Worm (Caenorhabditis elegans) whole organism, L4 larva: ENCODE measurements around the gene F23F12.12.

ENCODE experiments used
- F10B5.3 ChIP-seq: sonication (generic microtip); optimal IDR thresholded peaks from 2 replicates; lab custom pipeline; 2016; ENCODE audit warnings: mild to moderate bottlenecking, missing genetic modification characterization, missing compliant biosample characterization
- F44E2.7 ChIP-seq: fragments of 200-800 bp; sonication (Bioruptor generic); IDR thresholded peaks from 2 replicates; pipeline ENCODE4 v2.1.2; 2022; ENCODE audit warnings: missing genetic modification characterization, missing compliant biosample characterization
- R02D3.7 ChIP-seq: fragments of 150-350 bp; sonication (generic microtip); optimal IDR thresholded peaks from 3 replicates; lab custom pipeline; 2014; ENCODE audit warnings: missing biosample characterization, missing genetic modification characterization
- T20F7.1 ChIP-seq: fragments of 200-800 bp; sonication (Bioruptor generic); optimal IDR thresholded peaks from 2 replicates; lab custom pipeline; 2018; ENCODE audit warnings: mild to moderate bottlenecking, missing genetic modification characterization, missing compliant biosample characterization
- Y105C5A.15 ChIP-seq: fragments of 200-800 bp; sonication (Bioruptor generic); IDR thresholded peaks from 2 replicates; pipeline ENCODE4 v1.3.6; 2022; ENCODE audit warnings: missing genetic modification characterization, missing compliant biosample characterization
- Y75B8A.6 ChIP-seq: fragments of 200-800 bp; sonication (Bioruptor generic); IDR thresholded peaks from 2 replicates; pipeline ENCODE4 v1.3.6; 2022; ENCODE audit warnings: missing genetic modification reagents, missing genetic modification characterization, missing compliant biosample characterization
- ZK337.2 ChIP-seq: fragments of 200-800 bp; sonication (Bioruptor generic); IDR thresholded peaks from 2 replicates; pipeline ENCODE4 v1.3.6; 2022; ENCODE audit warnings: missing genetic modification reagents, missing genetic modification characterization, missing compliant biosample characterization
- arid-1 ChIP-seq: fragments of 200-800 bp; sonication (Bioruptor generic); conservative IDR thresholded peaks from 2 replicates; pipeline ENCODE4 v1.3.6; 2022; ENCODE audit warnings: missing genetic modification reagents, missing genetic modification characterization, missing compliant biosample characterization
- ceh-20 ChIP-seq: fragments of 200-800 bp; sonication (Bioruptor generic); IDR thresholded peaks from 2 replicates; pipeline ENCODE4 v1.3.6; 2022; ENCODE audit warnings: missing genetic modification reagents, missing genetic modification characterization, missing compliant biosample characterization
- ceh-28 ChIP-seq: fragments of 150-350 bp; optimal IDR thresholded peaks from 2 replicates; lab custom pipeline; 2014; ENCODE audit warnings: missing biosample characterization, missing genetic modification reagents, missing genetic modification characterization
- ceh-32 ChIP-seq: sonication (generic microtip); optimal IDR thresholded peaks from 2 replicates; lab custom pipeline; 2016; ENCODE audit warnings: mild to moderate bottlenecking, missing genetic modification characterization, missing compliant biosample characterization; ENCODE audit not compliant: poor library complexity
- ceh-62 ChIP-seq: sonication (generic microtip); optimal IDR thresholded peaks from 2 replicates; lab custom pipeline; 2017; ENCODE audit warnings: missing biosample characterization, missing genetic modification characterization
- ctbp-1 ChIP-seq: fragments of 200-800 bp; sonication (Bioruptor generic); IDR thresholded peaks from 2 replicates; pipeline ENCODE4 v1.3.6; 2022; ENCODE audit warnings: missing genetic modification reagents, missing genetic modification characterization, missing compliant biosample characterization
- daf-12 ChIP-seq: fragments of 150-350 bp; optimal IDR thresholded peaks from 2 replicates; lab custom pipeline; 2014; ENCODE audit warnings: missing biosample characterization, missing genetic modification reagents, missing genetic modification characterization
- daf-8 ChIP-seq: fragments of 200-800 bp; sonication (Bioruptor generic); IDR thresholded peaks from 2 replicates; pipeline ENCODE4 v1.3.6; 2022; ENCODE audit warnings: missing genetic modification characterization, missing compliant biosample characterization
- dmd-8 ChIP-seq: fragments of 200-800 bp; sonication (Bioruptor generic); IDR thresholded peaks from 2 replicates; pipeline ENCODE4 v1.3.6; 2022; ENCODE audit warnings: missing genetic modification characterization, missing compliant biosample characterization
- dmd-9 ChIP-seq: fragments of 200-800 bp; sonication (Bioruptor generic); IDR thresholded peaks from 2 replicates; pipeline ENCODE4 v1.3.6; 2022; ENCODE audit warnings: missing genetic modification reagents, missing genetic modification characterization, missing compliant biosample characterization
- dpl-1 ChIP-seq: fragments of 150-350 bp; optimal IDR thresholded peaks from 2 replicates; lab custom pipeline; 2014; ENCODE audit warnings: missing biosample characterization, missing genetic modification reagents, missing genetic modification characterization
- duxl-1 ChIP-seq: sonication (generic microtip); optimal IDR thresholded peaks from 2 replicates; lab custom pipeline; 2016; ENCODE audit warnings: mild to moderate bottlenecking, missing genetic modification characterization, moderate library complexity, missing compliant biosample characterization; ENCODE audit not compliant: poor library complexity
- egl-43 ChIP-seq: fragments of 200-800 bp; sonication (Bioruptor generic); IDR thresholded peaks from 2 replicates; pipeline ENCODE4 v1.3.6; 2022; ENCODE audit warnings: missing genetic modification reagents, missing genetic modification characterization, missing compliant biosample characterization
- fkh-10 ChIP-seq: fragments of 150-350 bp; optimal IDR thresholded peaks from 2 replicates; lab custom pipeline; 2014; ENCODE audit warnings: missing biosample characterization, missing genetic modification reagents, missing genetic modification characterization
- fos-1 ChIP-seq: fragments of 150-350 bp; optimal IDR thresholded peaks from 2 replicates; lab custom pipeline; 2014; ENCODE audit warnings: missing biosample characterization, missing genetic modification characterization
- hif-1 ChIP-seq, 2 experiments: sonication (generic microtip); optimal IDR thresholded peaks; 2 replicates each; lab custom pipeline; 2016 to 2017; ENCODE audit warnings: missing compliant biosample characterization in 2 of 2, missing genetic modification characterization in 2 of 2, missing genetic modification reagents in 2 of 2, missing genotype in 2 of 2, mild to moderate bottlenecking in 1 of 2
- hlh-11 ChIP-seq: fragments of 200-800 bp; sonication (Bioruptor generic); optimal IDR thresholded peaks from 2 replicates; lab custom pipeline; 2018; ENCODE audit warnings: mild to moderate bottlenecking, missing genetic modification characterization, missing compliant biosample characterization
- jun-1 ChIP-seq: fragments of 150-350 bp; optimal IDR thresholded peaks from 2 replicates; lab custom pipeline; 2014; ENCODE audit warnings: missing biosample characterization, missing genetic modification reagents, missing genetic modification characterization
- lin-1 ChIP-seq: fragments of 200-800 bp; sonication (Bioruptor generic); IDR thresholded peaks from 2 replicates; pipeline ENCODE4 v1.3.6; 2022; ENCODE audit warnings: missing genetic modification reagents, missing genetic modification characterization, missing compliant biosample characterization
- lin-38 ChIP-seq: fragments of 200-800 bp; sonication (Bioruptor generic); IDR thresholded peaks from 2 replicates; pipeline ENCODE4 v1.3.6; 2022; ENCODE audit warnings: missing genetic modification reagents, missing genetic modification characterization, missing compliant biosample characterization
- lir-3 ChIP-seq: sonication (generic microtip); optimal IDR thresholded peaks from 2 replicates; lab custom pipeline; 2016; ENCODE audit warnings: mild to moderate bottlenecking, missing genetic modification characterization, missing compliant biosample characterization
- lsy-2 ChIP-seq, 2 experiments: fragments of 150-350 bp in 1 of 2; sonication (generic microtip) in 1 of 2; optimal IDR thresholded peaks; 2 replicates each; lab custom pipeline; 2014 to 2017; ENCODE audit warnings: missing biosample characterization in 2 of 2, missing genetic modification characterization in 2 of 2
- madf-9 ChIP-seq: fragments of 200-800 bp; sonication (Bioruptor generic); conservative IDR thresholded peaks from 2 replicates; pipeline ENCODE4 v1.3.6; 2022; ENCODE audit warnings: missing genetic modification reagents, missing genetic modification characterization, missing compliant biosample characterization
- mdt-29 ChIP-seq: fragments of 200-800 bp; sonication (Bioruptor generic); IDR thresholded peaks from 2 replicates; pipeline ENCODE4 v1.3.6; 2022; ENCODE audit warnings: missing genetic modification reagents, missing genetic modification characterization, missing compliant biosample characterization
- mes-2 ChIP-seq: sonication (generic microtip); optimal IDR thresholded peaks from 2 replicates; lab custom pipeline; 2016; ENCODE audit warnings: missing genotype, mild to moderate bottlenecking, missing genetic modification characterization, missing compliant biosample characterization; ENCODE audit not compliant: poor library complexity, severe bottlenecking
- mxl-2 ChIP-seq: fragments of 200-800 bp; sonication (Bioruptor generic); conservative IDR thresholded peaks from 2 replicates; pipeline ENCODE4 v1.3.6; 2022; ENCODE audit warnings: missing genetic modification reagents, missing genetic modification characterization, missing compliant biosample characterization
- mxl-3 ChIP-seq: fragments of 200-800 bp; sonication (Bioruptor generic); optimal IDR thresholded peaks from 2 replicates; lab custom pipeline; 2018; ENCODE audit warnings: mild to moderate bottlenecking, missing genetic modification characterization, missing compliant biosample characterization
- nhr-10 ChIP-seq: fragments of 150-350 bp; optimal IDR thresholded peaks from 2 replicates; lab custom pipeline; 2014; ENCODE audit warnings: missing biosample characterization, missing genetic modification characterization
- nhr-237 ChIP-seq: sonication (generic microtip); optimal IDR thresholded peaks from 2 replicates; lab custom pipeline; 2017; ENCODE audit warnings: missing biosample characterization, missing genetic modification characterization
- nhr-28 ChIP-seq: fragments of 150-350 bp; optimal IDR thresholded peaks from 2 replicates; lab custom pipeline; 2014; ENCODE audit warnings: missing biosample characterization, missing genetic modification characterization
- nhr-41 ChIP-seq: fragments of 200-800 bp; sonication (Bioruptor generic); IDR thresholded peaks from 2 replicates; pipeline ENCODE4 v1.3.6; 2022; ENCODE audit warnings: missing genetic modification reagents, missing genetic modification characterization, missing compliant biosample characterization
- php-3 ChIP-seq: fragments of 200-800 bp; sonication (Bioruptor generic); IDR thresholded peaks from 2 replicates; pipeline ENCODE4 v1.3.6; 2022; ENCODE audit warnings: missing genetic modification reagents, missing genetic modification characterization, missing compliant biosample characterization
- pqm-1 ChIP-seq: sonication (generic microtip); optimal IDR thresholded peaks from 2 replicates; lab custom pipeline; 2017; ENCODE audit warnings: missing biosample characterization, missing genetic modification characterization
- rbr-2 ChIP-seq: sonication (generic microtip); optimal IDR thresholded peaks from 2 replicates; lab custom pipeline; 2016; ENCODE audit warnings: missing genotype, missing genetic modification characterization, missing compliant biosample characterization
- set-16 ChIP-seq: fragments of 200-800 bp; sonication (Bioruptor generic); IDR thresholded peaks from 2 replicates; pipeline ENCODE4 v1.3.6; 2022; ENCODE audit warnings: missing genetic modification reagents, missing genetic modification characterization, missing compliant biosample characterization
- snpc-1.2 ChIP-seq: fragments of 200-800 bp; sonication (Bioruptor generic); IDR thresholded peaks from 2 replicates; pipeline ENCODE4 v1.3.6; 2022; ENCODE audit warnings: missing genetic modification reagents, missing genetic modification characterization, missing compliant biosample characterization
- spr-3 ChIP-seq: fragments of 200-800 bp; sonication (Bioruptor generic); optimal IDR thresholded peaks from 2 replicates; lab custom pipeline; 2018; ENCODE audit warnings: mild to moderate bottlenecking, missing genetic modification characterization, missing compliant biosample characterization
- tag-97 ChIP-seq: fragments of 200-800 bp; sonication (Bioruptor generic); IDR thresholded peaks from 2 replicates; pipeline ENCODE4 v1.3.6; 2022; ENCODE audit warnings: missing genetic modification characterization, missing compliant biosample characterization
- tra-1 ChIP-seq: fragments of 200-800 bp; sonication (Bioruptor generic); IDR thresholded peaks from 2 replicates; pipeline ENCODE4 v1.3.6; 2022; ENCODE audit warnings: missing genetic modification reagents, missing genetic modification characterization, missing compliant biosample characterization
- vab-7 ChIP-seq: fragments of 200-800 bp; sonication (Bioruptor generic); IDR thresholded peaks from 2 replicates; pipeline ENCODE4 v1.3.6; 2022; ENCODE audit warnings: missing genetic modification reagents, missing genetic modification characterization, missing compliant biosample characterization
- zag-1 ChIP-seq: fragments of 150-350 bp; optimal IDR thresholded peaks from 2 replicates; lab custom pipeline; 2014; ENCODE audit warnings: missing biosample characterization, missing genetic modification characterization
- zfp-3 ChIP-seq: fragments of 200-800 bp; sonication (Bioruptor generic); conservative IDR thresholded peaks from 2 replicates; pipeline ENCODE4 v1.3.6; 2022; ENCODE audit warnings: missing genetic modification reagents, missing genetic modification characterization, missing compliant biosample characterization
- zip-2 ChIP-seq: fragments of 150-350 bp; optimal IDR thresholded peaks from 2 replicates; lab custom pipeline; 2014; ENCODE audit warnings: missing biosample characterization, missing genetic modification characterization
- ztf-11 ChIP-seq: fragments of 150-350 bp; optimal IDR thresholded peaks from 2 replicates; lab custom pipeline; 2014; ENCODE audit warnings: missing biosample characterization, missing genetic modification characterization

The F23F12.12 gene

DNA sequence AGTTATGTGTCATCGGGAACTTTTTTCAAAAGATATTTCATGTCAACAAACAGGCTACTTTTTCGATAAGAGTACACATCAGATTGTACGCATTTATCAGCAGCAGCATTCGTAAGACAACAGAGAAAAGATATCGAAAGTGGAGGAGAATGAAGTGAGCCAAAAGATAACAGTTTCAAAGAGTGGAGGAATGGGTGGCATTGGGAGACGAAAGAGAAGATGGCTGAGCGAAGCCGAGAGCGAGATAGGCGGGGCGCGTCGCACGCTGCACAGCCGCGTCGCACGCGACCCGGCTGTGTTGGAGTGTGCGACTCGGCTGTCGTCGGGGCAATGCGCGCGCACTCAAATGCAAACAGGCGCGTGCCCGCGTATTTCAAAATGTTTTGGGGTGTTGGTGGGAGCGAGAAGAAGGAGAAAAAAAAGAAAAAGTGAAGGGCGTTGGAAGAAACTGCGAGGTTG is 43.8 kb upstream of the F23F12.12 start (continued):
- peak; percentile 68 for TF ChIP-seq vab-7 (GFP tag; lab: Robert Waterston, UW)
- no peak; the same call in 1 of the 2 replicates for TF ChIP-seq mxl-2 (GFP tag; lab: Robert Waterston, UW)
- no peak for TF ChIP-seq fos-1 (tag; lab: Kevin White, UChicago)
- no peak for TF ChIP-seq fkh-10 (GFP tag; lab: Kevin White, UChicago)
- TF ChIP-seq lin-1 (GFP tag; lab: Robert Waterston, UW): peak; percentile 92
- TF ChIP-seq ZK337.2 (GFP tag; lab: Robert Waterston, UW): no peak
- TF ChIP-seq Y105C5A.15 (GFP tag; lab: Robert Waterston, UW): peak; percentile 81; the same call in 1 of the 2 replicates
- no peak for TF ChIP-seq R02D3.7 (tag; lab: Kevin White, UChicago)
- peak; percentile 88 for TF ChIP-seq php-3 (GFP tag; lab: Robert Waterston, UW)
- TF ChIP-seq rbr-2 (tag; lab: Kevin White, UChicago): peak; percentile 93
- peak; percentile 89 for TF ChIP-seq ctbp-1 (GFP tag; lab: Robert Waterston, UW)
- TF ChIP-seq Y75B8A.6: 0 out of 2 replicates have a peak, but pooled peaks have one; percentile 54
- TF ChIP-seq nhr-28: peak; percentile 91
- TF ChIP-seq ztf-11: no peak
- no peak for TF ChIP-seq zag-1 (tag; lab: Kevin White, UChicago)
- TF ChIP-seq spr-3: peak; percentile 71
- peak; percentile 95 for TF ChIP-seq tra-1
- peak; percentile 90 for TF ChIP-seq ceh-20
- TF ChIP-seq snpc-1.2 (GFP tag; lab: Robert Waterston, UW): peak; percentile 77
- peak; percentile 100 for TF ChIP-seq set-16 (GFP tag; lab: Robert Waterston, UW)
- peak; percentile 87; the same call in 1 of the 2 replicates for TF ChIP-seq zfp-3 (GFP tag; lab: Robert Waterston, UW)
- TF ChIP-seq ceh-62 (tag; lab: Kevin White, UChicago): no peak
- TF ChIP-seq daf-8 (GFP tag; lab: Robert Waterston, UW): no peak
- peak; percentile 63 for TF ChIP-seq nhr-10
- peak; percentile 73 for TF ChIP-seq F10B5.3 (tag; lab: Kevin White, UChicago)
- peak; percentile 96 for TF ChIP-seq pqm-1 (tag; lab: Kevin White, UChicago)
- peak; percentile 60 for TF ChIP-seq duxl-1 (tag; lab: Kevin White, UChicago)
- TF ChIP-seq egl-43: peak; percentile 93
- TF ChIP-seq madf-9: peak; percentile 76
- peak; percentile 88 for TF ChIP-seq dmd-8 (GFP tag; lab: Robert Waterston, UW)
- peak; percentile 83; the same call in 1 of the 2 replicates for TF ChIP-seq F44E2.7 (GFP tag; lab: Robert Waterston, UW)
- peak; percentile 83 for TF ChIP-seq mxl-3 (GFP tag; lab: Kevin White, UChicago)
- no peak for TF ChIP-seq nhr-237 (tag; lab: Kevin White, UChicago)
- peak; percentile 22 to 78 for TF ChIP-seq lsy-2 (tag; optimal IDR thresholded peaks at IDR 0.05; lab: Kevin White, UChicago)
- peak; percentile 25 for TF ChIP-seq jun-1
- TF ChIP-seq zip-2 (tag; lab: Kevin White, UChicago): peak; percentile 11
- peak; percentile 85 for TF ChIP-seq mdt-29 (GFP tag; lab: Robert Waterston, UW)
- TF ChIP-seq dmd-9 (GFP tag; lab: Robert Waterston, UW): no peak
- TF ChIP-seq tag-97 (GFP tag; lab: Robert Waterston, UW): no peak
- peak; percentile 84 for TF ChIP-seq lin-38 (GFP tag; lab: Robert Waterston, UW)
- TF ChIP-seq T20F7.1 (GFP tag; lab: Kevin White, UChicago): peak; percentile 72
- TF ChIP-seq arid-1 (GFP tag; lab: Robert Waterston, UW): peak; percentile 94
- TF ChIP-seq ceh-28 (tag; lab: Kevin White, UChicago): no peak
- peak; percentile 71 for TF ChIP-seq mes-2 (tag; lab: Kevin White, UChicago)
- no peak for TF ChIP-seq daf-12 (tag; lab: Kevin White, UChicago)
- TF ChIP-seq nhr-41 (GFP tag; lab: Robert Waterston, UW): 0 out of 2 replicates have a peak, but pooled peaks have one; percentile 22
- TF ChIP-seq hlh-11 (tag; lab: Kevin White, UChicago): peak; percentile 97
- TF ChIP-seq dpl-1 (GFP tag; lab: Kevin White, UChicago): peak; percentile 75
- TF ChIP-seq hif-1 (tag; optimal IDR thresholded peaks at IDR 0.05; lab: Kevin White, UChicago): peak in 1 of 2 experiments; percentile 85
- no peak for TF ChIP-seq lir-3 (tag; lab: Kevin White, UChicago)
- peak; percentile 36 for TF ChIP-seq ceh-32
